Fruit fly (Drosophila melanogaster): ENCODE measurements around the gene CG6184.

Gene CG6184

DNA sequence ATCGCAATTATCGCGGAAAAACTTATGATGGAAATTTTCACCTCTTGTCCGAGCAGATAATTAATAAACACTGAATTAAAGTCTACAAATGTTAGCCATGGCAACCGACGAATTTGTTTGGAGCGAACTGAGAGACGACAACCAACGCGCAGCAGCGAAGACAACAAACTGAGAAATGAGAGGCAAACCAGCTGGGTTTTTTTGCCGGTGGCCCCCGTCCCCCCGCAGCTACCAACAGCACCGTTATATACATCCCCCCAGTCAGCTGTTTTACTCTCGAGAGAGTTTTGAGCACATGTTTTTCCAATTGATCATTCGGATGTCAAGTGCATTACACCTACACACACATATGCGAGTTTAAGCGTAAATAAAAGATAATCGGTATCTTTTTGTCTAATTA is 16.6 kb downstream of the CG6184 start (continued):
- peak; percentile 32 for TF ChIP-seq CG8359 (GFP tag; optimal IDR thresholded peaks at IDR 0.05; ENCODE audit: borderline replicate concordance)
- TF ChIP-seq Rfx (GFP tag; IDR thresholded peaks at IDR 0.05), result peak; percentile 42; the same call in 1 of the 2 replicates
- TF ChIP-seq sens-2 (GFP tag; IDR thresholded peaks at IDR 0.05), result no peak
- no peak for TF ChIP-seq CG11560 (tag; IDR thresholded peaks at IDR 0.05)
- no peak for TF ChIP-seq CG9932 (GFP tag; IDR thresholded peaks at IDR 0.05)
- no peak for TF ChIP-seq CG10462 (GFP tag; optimal IDR thresholded peaks at IDR 0.05)
- peak; percentile 9; the same call in 1 of the 3 replicates for TF ChIP-seq sr (GFP tag; IDR thresholded peaks at IDR 0.05)
- no peak for TF ChIP-seq CG12236 (GFP tag; optimal IDR thresholded peaks at IDR 0.05)
- TF ChIP-seq zen (tag; optimal IDR thresholded peaks at IDR 0.05), result no peak
- no peak for TF ChIP-seq CG12299 (tag; optimal IDR thresholded peaks at IDR 0.05)
- TF ChIP-seq MTF-1 (GFP tag; optimal IDR thresholded peaks at IDR 0.05; ENCODE audit: borderline replicate concordance), result peak; percentile 39
- TF ChIP-seq CG5180 (GFP tag; optimal IDR thresholded peaks at IDR 0.05), result peak; percentile 42
- TF ChIP-seq aop (GFP tag; IDR thresholded peaks at IDR 0.05), result no peak
- no peak for TF ChIP-seq CG4404 (GFP tag; IDR thresholded peaks at IDR 0.05)
- no peak for TF ChIP-seq CG14860 (GFP tag; IDR thresholded peaks at IDR 0.05; ENCODE audit: partially characterized antibody)
- TF ChIP-seq Xbp1 (GFP tag; optimal IDR thresholded peaks at IDR 0.05), result no peak
- TF ChIP-seq wek (GFP tag; optimal IDR thresholded peaks at IDR 0.05), result no peak
- TF ChIP-seq CG11247 (GFP tag; IDR thresholded peaks at IDR 0.05), result no peak
- no peak for TF ChIP-seq toy (GFP tag; IDR thresholded peaks at IDR 0.05)
- no peak for TF ChIP-seq gem (tag; optimal IDR thresholded peaks at IDR 0.05)
- TF ChIP-seq sna (GFP tag; IDR thresholded peaks at IDR 0.05; ENCODE audit: partially characterized antibody), result peak; percentile 58; the same call in 1 of the 2 replicates
- TF ChIP-seq Dbx (GFP tag; IDR thresholded peaks at IDR 0.05), result 0 out of 3 replicates have a peak, but pooled peaks have one; percentile 33
- TF ChIP-seq CG8478 (optimal IDR thresholded peaks at IDR 0.05), result no peak
- TF ChIP-seq CG14667 (GFP tag; IDR thresholded peaks at IDR 0.05), result no peak
- no peak for TF ChIP-seq CG4282 (GFP tag; optimal IDR thresholded peaks at IDR 0.05)
- TF ChIP-seq Fer1 (GFP tag; optimal IDR thresholded peaks at IDR 0.05), result no peak
- no peak for TF ChIP-seq CG2202 (tag; optimal IDR thresholded peaks at IDR 0.05)
- no peak for TF ChIP-seq Abd-B (GFP tag; optimal IDR thresholded peaks at IDR 0.05)
- TF ChIP-seq CG3847 (GFP tag; IDR thresholded peaks at IDR 0.05), result no peak
- no peak for TF ChIP-seq CG9215 (GFP tag; IDR thresholded peaks at IDR 0.05)
- TF ChIP-seq sc (optimal IDR thresholded peaks at IDR 0.05), result no peak
- no peak for TF ChIP-seq sc (GFP tag; optimal IDR thresholded peaks at IDR 0.05)
- TF ChIP-seq Hr51 (GFP tag; optimal IDR thresholded peaks at IDR 0.05), result peak in 1 of 2 experiments; percentile 19
- TF ChIP-seq YL-1 (GFP tag; optimal IDR thresholded peaks at IDR 0.05), result no peak
- TF ChIP-seq Myb (GFP tag; optimal IDR thresholded peaks at IDR 0.05), result no peak
- no peak for TF ChIP-seq zf30C (GFP tag; optimal IDR thresholded peaks at IDR 0.05)
- TF ChIP-seq dati (GFP tag; IDR thresholded peaks at IDR 0.05), result no peak
- no peak for TF ChIP-seq CG15601 (tag; optimal IDR thresholded peaks at IDR 0.05)
- TF ChIP-seq CG7786 (GFP tag; optimal IDR thresholded peaks at IDR 0.05), result no peak
- no peak for TF ChIP-seq Bdp1 (GFP tag; optimal IDR thresholded peaks at IDR 0.05)
- no peak for TF ChIP-seq tio (GFP tag; optimal IDR thresholded peaks at IDR 0.05)
- TF ChIP-seq Trl (optimal IDR thresholded peaks at IDR 0.05), result peak; percentile 55 to 79
- TF ChIP-seq Trl (GFP tag; optimal IDR thresholded peaks at IDR 0.05), result no peak
- TF ChIP-seq CG8281 (tag; optimal IDR thresholded peaks at IDR 0.05), result no peak
- no peak for TF ChIP-seq CG33213 (GFP tag; optimal IDR thresholded peaks at IDR 0.05)
- TF ChIP-seq CG17361 (GFP tag; IDR thresholded peaks at IDR 0.05), result no peak
- TF ChIP-seq nau (GFP tag; optimal IDR thresholded peaks at IDR 0.05), result no peak
- no peak for TF ChIP-seq zfh1 (GFP tag; IDR thresholded peaks at IDR 0.05)
- no peak for TF ChIP-seq CG7556 (GFP tag; optimal IDR thresholded peaks at IDR 0.05)
- TF ChIP-seq caup (GFP tag; optimal IDR thresholded peaks at IDR 0.05; ENCODE audit: severe bottlenecking), result no peak
- TF ChIP-seq CG9817 (tag; optimal IDR thresholded peaks at IDR 0.05), result no peak
- TF ChIP-seq wor (GFP tag; IDR thresholded peaks at IDR 0.05), result no peak
